Worm (Caenorhabditis elegans) whole organism, L3 larva: ENCODE results near the gene scc-1.
A peak's percentile ranks its signal among the peaks of the same experiment; 100 is the strongest.

Source experiments
- R02D3.7 ChIP-seq: fragments of 150-350 bp; optimal IDR thresholded peaks from 2 replicates; lab custom pipeline; 2014; ENCODE audit warnings: missing biosample characterization, missing genetic modification characterization
- ZK546.5 ChIP-seq: sonication (generic microtip); optimal IDR thresholded peaks from 2 replicates; lab custom pipeline; 2017; ENCODE audit warnings: missing biosample characterization, missing genetic modification characterization
- aly-2 ChIP-seq: fragments of 150-350 bp; optimal IDR thresholded peaks from 2 replicates; lab custom pipeline; 2014; ENCODE audit warnings: missing biosample characterization, missing genetic modification characterization
- ama-1 ChIP-seq: fragments of 150-350 bp; optimal IDR thresholded peaks from 2 replicates; lab custom pipeline; 2018
- ceh-16 ChIP-seq: sonication (generic microtip); optimal IDR thresholded peaks from 2 replicates; lab custom pipeline; 2017; ENCODE audit warnings: missing biosample characterization, missing genetic modification characterization
- ceh-28 ChIP-seq: fragments of 150-350 bp; optimal IDR thresholded peaks from 2 replicates; lab custom pipeline; 2014; ENCODE audit warnings: missing biosample characterization, missing genetic modification reagents, missing genetic modification characterization
- ceh-82 ChIP-seq: fragments of 150-350 bp; optimal IDR thresholded peaks from 2 replicates; lab custom pipeline; 2014; ENCODE audit warnings: missing biosample characterization, missing genetic modification characterization
- ceh-9 ChIP-seq: sonication (generic microtip); optimal IDR thresholded peaks from 2 replicates; lab custom pipeline; 2018; ENCODE audit warnings: missing biosample characterization, missing genetic modification characterization
- daf-12 ChIP-seq: fragments of 150-350 bp; optimal IDR thresholded peaks from 2 replicates; lab custom pipeline; 2014; ENCODE audit warnings: missing biosample characterization, missing genetic modification reagents, missing genetic modification characterization
- egl-5 ChIP-seq: fragments of 150-350 bp; optimal IDR thresholded peaks from 2 replicates; lab custom pipeline; 2017; ENCODE audit warnings: missing biosample characterization, missing genetic modification reagents, missing genetic modification characterization, inconsistent platforms
- elt-1 ChIP-seq: fragments of 150-350 bp; optimal IDR thresholded peaks from 2 replicates; lab custom pipeline; 2014; ENCODE audit warnings: missing biosample characterization, missing genetic modification characterization
- elt-2 ChIP-seq: sonication (generic microtip); optimal IDR thresholded peaks from 2 replicates; lab custom pipeline; 2016; ENCODE audit warnings: missing genetic modification reagents, mild to moderate bottlenecking, missing genetic modification characterization, missing compliant biosample characterization
- elt-3 ChIP-seq, 3 experiments: fragments of 150-350 bp in 1 of 3; sonication (generic microtip) in 2 of 3; optimal IDR thresholded peaks; 2 replicates in 2 of 3; 4 replicates in 1 of 3; lab custom pipeline; 2014 to 2017; ENCODE audit warnings: missing biosample characterization in 3 of 3, missing genetic modification characterization in 3 of 3
- eor-1 ChIP-seq, 2 experiments: fragments of 150-350 bp; optimal IDR thresholded peaks; 2 replicates each; lab custom pipeline; 2014 to 2018; ENCODE audit warnings: missing biosample characterization in 2 of 2, missing genetic modification characterization in 2 of 2
- fkh-10 ChIP-seq: sonication (generic microtip); optimal IDR thresholded peaks from 2 replicates; lab custom pipeline; 2017; ENCODE audit warnings: missing biosample characterization, missing genetic modification reagents, missing genetic modification characterization
- fkh-2 ChIP-seq: fragments of 150-350 bp; optimal IDR thresholded peaks from 2 replicates; lab custom pipeline; 2014; ENCODE audit warnings: missing biosample characterization, missing genetic modification reagents, missing genetic modification characterization
- hmg-11 ChIP-seq: sonication (generic microtip); optimal IDR thresholded peaks from 2 replicates; lab custom pipeline; 2016; ENCODE audit warnings: missing genetic modification characterization, missing compliant biosample characterization
- jun-1 ChIP-seq: fragments of 150-350 bp; optimal IDR thresholded peaks from 2 replicates; lab custom pipeline; 2014; ENCODE audit warnings: missing biosample characterization, missing genetic modification reagents, missing genetic modification characterization
- lin-39 ChIP-seq: fragments of 150-350 bp; optimal IDR thresholded peaks from 2 replicates; lab custom pipeline; 2018; ENCODE audit warnings: missing biosample characterization, missing genetic modification reagents, missing genetic modification characterization
- lsy-12 ChIP-seq: sonication (generic microtip); optimal IDR thresholded peaks from 2 replicates; lab custom pipeline; 2016; ENCODE audit warnings: mild to moderate bottlenecking, missing genetic modification characterization, missing compliant biosample characterization
- mdl-1 ChIP-seq: fragments of 150-350 bp; optimal IDR thresholded peaks from 2 replicates; lab custom pipeline; 2014; ENCODE audit warnings: missing biosample characterization, missing genetic modification characterization
- mml-1 ChIP-seq: fragments of 150-350 bp; sonication (generic microtip); optimal IDR thresholded peaks from 3 replicates; lab custom pipeline; 2014; ENCODE audit warnings: missing biosample characterization, missing genetic modification characterization
- nfya-1 ChIP-seq: sonication (generic microtip); optimal IDR thresholded peaks from 2 replicates; lab custom pipeline; 2017; ENCODE audit warnings: missing genetic modification characterization, mild to moderate bottlenecking, missing compliant biosample characterization, antibody characterized with exemption, moderate library complexity; ENCODE audit not compliant: insufficient read depth
- nhr-11 ChIP-seq: fragments of 150-350 bp; optimal IDR thresholded peaks from 2 replicates; lab custom pipeline; 2014; ENCODE audit warnings: missing biosample characterization, missing genetic modification characterization
- nhr-12 ChIP-seq: fragments of 150-350 bp; optimal IDR thresholded peaks from 2 replicates; lab custom pipeline; 2014; ENCODE audit warnings: missing biosample characterization, missing genetic modification characterization
- nhr-23 ChIP-seq: fragments of 150-350 bp; optimal IDR thresholded peaks from 2 replicates; lab custom pipeline; 2014; ENCODE audit warnings: missing biosample characterization, missing genetic modification reagents, missing genetic modification characterization
- nhr-237 ChIP-seq: fragments of 150-350 bp; optimal IDR thresholded peaks from 2 replicates; lab custom pipeline; 2014; ENCODE audit warnings: missing biosample characterization, missing genetic modification characterization
- nhr-25 ChIP-seq: sonication (generic microtip); optimal IDR thresholded peaks from 2 replicates; lab custom pipeline; 2017; ENCODE audit warnings: missing biosample characterization, missing genetic modification characterization
- nhr-43 ChIP-seq: sonication (generic microtip); optimal IDR thresholded peaks from 2 replicates; lab custom pipeline; 2016; ENCODE audit warnings: mild to moderate bottlenecking, missing genetic modification characterization, missing compliant biosample characterization; ENCODE audit not compliant: poor library complexity, severe bottlenecking
- nhr-76 ChIP-seq: fragments of 150-350 bp; sonication (generic microtip); optimal IDR thresholded peaks from 5 replicates; lab custom pipeline; 2014; ENCODE audit warnings: missing biosample characterization, missing genetic modification characterization
- pha-4 ChIP-seq: fragments of 150-350 bp; optimal IDR thresholded peaks from 2 replicates; lab custom pipeline; 2014; ENCODE audit warnings: missing biosample characterization, missing genetic modification reagents, missing genetic modification characterization
- pqm-1 ChIP-seq: fragments of 150-350 bp; optimal IDR thresholded peaks from 2 replicates; lab custom pipeline; 2017; ENCODE audit warnings: missing biosample characterization, missing genetic modification characterization, inconsistent platforms
- sea-2 ChIP-seq: fragments of 150-350 bp; sonication (generic microtip); optimal IDR thresholded peaks from 4 replicates; lab custom pipeline; 2014; ENCODE audit warnings: missing biosample characterization, missing genetic modification reagents, missing genetic modification characterization
- snpc-4 ChIP-seq: fragments of 150-350 bp; optimal IDR thresholded peaks from 2 replicates; lab custom pipeline; 2014; ENCODE audit warnings: missing biosample characterization, missing genetic modification characterization
- tbx-2 ChIP-seq: sonication (generic microtip); optimal IDR thresholded peaks from 2 replicates; lab custom pipeline; 2016; ENCODE audit warnings: mild to moderate bottlenecking, missing genetic modification characterization, missing compliant biosample characterization
- unc-39 ChIP-seq: sonication (generic microtip); optimal IDR thresholded peaks from 4 replicates; lab custom pipeline; 2017; ENCODE audit warnings: missing biosample characterization, missing genetic modification characterization
- zag-1 ChIP-seq: fragments of 150-350 bp; optimal IDR thresholded peaks from 2 replicates; lab custom pipeline; 2014; ENCODE audit warnings: missing biosample characterization, missing genetic modification characterization
- ztf-11 ChIP-seq: fragments of 150-350 bp; optimal IDR thresholded peaks from 2 replicates; lab custom pipeline; 2014; ENCODE audit warnings: missing biosample characterization, missing genetic modification characterization
- ztf-4 ChIP-seq: fragments of 150-350 bp; optimal IDR thresholded peaks from 2 replicates; lab custom pipeline; 2014; ENCODE audit warnings: missing biosample characterization, missing genetic modification characterization

Gene scc-1

ce11 chrII:4745281-4745680, 46.8 kb downstream of the scc-1 start:
- TF ChIP-seq nhr-25 (peak; percentile 88), ama-1 (lab: Kevin White, UChicago) (no peak), eor-1 (tag; optimal IDR thresholded peaks at IDR 0.05; lab: Kevin White, UChicago) (no peak), nfya-1 (tag; lab: Kevin White, UChicago) (peak; percentile 3), mdl-1 (tag; lab: Kevin White, UChicago) (no peak), aly-2 (tag; lab: Kevin White, UChicago) (no peak), sea-2 (no peak), elt-2 (tag; lab: Kevin White, UChicago) (peak; percentile 1), elt-1 (tag; lab: Kevin White, UChicago) (no peak), ceh-16 (tag; lab: Kevin White, UChicago) (no peak), pqm-1 (no peak), lsy-12 (tag; lab: Kevin White, UChicago) (peak; percentile 52), ceh-28 (tag; lab: Kevin White, UChicago) (no peak), ceh-9 (tag; lab: Kevin White, UChicago) (no peak), nhr-23 (peak; percentile 92), unc-39 (tag; lab: Kevin White, UChicago) (no peak), daf-12 (tag; lab: Kevin White, UChicago) (no peak), mml-1 (tag; lab: Kevin White, UChicago) (peak; percentile 34), lin-39 (tag; lab: Kevin White, UChicago) (no peak), jun-1 (tag; lab: Kevin White, UChicago) (no peak), nhr-237 (tag; lab: Kevin White, UChicago) (no peak), ztf-4 (tag; lab: Kevin White, UChicago) (no peak), nhr-43 (peak; percentile 95), elt-3 (tag; optimal IDR thresholded peaks at IDR 0.05; lab: Kevin White, UChicago) (peak in 2 of 3 experiments; percentile 24 to 78), nhr-11 (tag; lab: Kevin White, UChicago) (peak; percentile 84), ztf-11 (tag; lab: Kevin White, UChicago) (no peak), tbx-2 (tag; lab: Kevin White, UChicago) (peak; percentile 24), fkh-2 (tag; lab: Kevin White, UChicago) (no peak), nhr-76 (tag; lab: Kevin White, UChicago) (no peak), ZK546.5 (tag; lab: Kevin White, UChicago) (no peak), egl-5 (tag; lab: Kevin White, UChicago) (no peak), pha-4 (tag; lab: Kevin White, UChicago) (no peak), nhr-12 (tag; lab: Kevin White, UChicago) (no peak), R02D3.7 (tag; lab: Kevin White, UChicago) (no peak), fkh-10 (GFP tag; lab: Kevin White, UChicago) (no peak), zag-1 (no peak)

ce11 chrII:4747063-4747462, 48.5 kb downstream of the scc-1 start:
- TF ChIP-seq sea-2 = no peak
- TF ChIP-seq hmg-11 (tag; lab: Kevin White, UChicago) = no peak
- peak; percentile 16 for TF ChIP-seq nhr-43
- TF ChIP-seq mml-1 (tag; lab: Kevin White, UChicago) = peak; percentile 27
- peak; percentile 56 for TF ChIP-seq nhr-25
- no peak for TF ChIP-seq fkh-2 (tag; lab: Kevin White, UChicago)
- no peak for TF ChIP-seq snpc-4
- no peak for TF ChIP-seq nhr-237 (tag; lab: Kevin White, UChicago)
- TF ChIP-seq nfya-1 (tag; lab: Kevin White, UChicago) = peak; percentile 51

- TF ChIP-seq nhr-25 (peak; percentile 66), egl-5 (tag; lab: Kevin White, UChicago) (no peak), mml-1 (tag; lab: Kevin White, UChicago) (no peak), ceh-16 (tag; lab: Kevin White, UChicago) (no peak), nhr-43 (peak; percentile 12), snpc-4 (no peak), ceh-9 (tag; lab: Kevin White, UChicago) (no peak), hmg-11 (tag; lab: Kevin White, UChicago) (no peak), ceh-82 (tag; lab: Kevin White, UChicago) (no peak), R02D3.7 (tag; lab: Kevin White, UChicago) (no peak), ama-1 (lab: Kevin White, UChicago) (peak; percentile 23), pha-4 (tag; lab: Kevin White, UChicago) (no peak)
Observed at ce11 chrII:4747697-4748096, 49.2 kb downstream of the scc-1 start.
